Worm (Caenorhabditis elegans) whole organism, L4 larva: ENCODE measurements around the gene Y102A11A.1.

Experiments used
- aly-2 ChIP-seq: sonication (generic microtip); optimal IDR thresholded peaks from 2 replicates; lab custom pipeline; 2018; ENCODE audit warnings: missing biosample characterization, missing genetic modification characterization
- cey-2 ChIP-seq: sonication (generic microtip); optimal IDR thresholded peaks from 3 replicates; lab custom pipeline; 2017; ENCODE audit warnings: missing genetic modification characterization, mild to moderate bottlenecking, missing compliant biosample characterization, antibody characterized with exemption, borderline replicate concordance; ENCODE audit not compliant: insufficient read depth
- ctbp-1 ChIP-seq: fragments of 200-800 bp; sonication (Bioruptor generic); IDR thresholded peaks from 2 replicates; pipeline ENCODE4 v1.3.6; 2022; ENCODE audit warnings: missing genetic modification reagents, missing genetic modification characterization, missing compliant biosample characterization
- daf-12 ChIP-seq: fragments of 150-350 bp; optimal IDR thresholded peaks from 2 replicates; lab custom pipeline; 2014; ENCODE audit warnings: missing biosample characterization, missing genetic modification reagents, missing genetic modification characterization
- lin-13 ChIP-seq: fragments of 150-350 bp; optimal IDR thresholded peaks from 2 replicates; lab custom pipeline; 2014; ENCODE audit warnings: missing biosample characterization, missing genetic modification reagents, missing genetic modification characterization
- lin-39 ChIP-seq: fragments of 150-350 bp; optimal IDR thresholded peaks from 2 replicates; lab custom pipeline; 2014; ENCODE audit warnings: missing biosample characterization, missing genetic modification reagents, missing genetic modification characterization
- nhr-11 ChIP-seq: fragments of 150-350 bp; optimal IDR thresholded peaks from 2 replicates; lab custom pipeline; 2014; ENCODE audit warnings: missing biosample characterization, missing genetic modification characterization
- nhr-111 ChIP-seq: fragments of 200-800 bp; sonication (Bioruptor generic); optimal IDR thresholded peaks from 2 replicates; lab custom pipeline; 2018; ENCODE audit warnings: mild to moderate bottlenecking, missing genetic modification characterization, missing compliant biosample characterization
- nhr-28 ChIP-seq: fragments of 150-350 bp; optimal IDR thresholded peaks from 2 replicates; lab custom pipeline; 2014; ENCODE audit warnings: missing biosample characterization, missing genetic modification characterization
- nhr-76 ChIP-seq: fragments of 150-350 bp; optimal IDR thresholded peaks from 2 replicates; lab custom pipeline; 2014; ENCODE audit warnings: missing biosample characterization, missing genetic modification characterization
- nhr-77 ChIP-seq: fragments of 150-350 bp; optimal IDR thresholded peaks from 2 replicates; lab custom pipeline; 2014; ENCODE audit warnings: missing biosample characterization, missing genetic modification characterization
- pha-4 ChIP-seq, 2 experiments: fragments of 150-350 bp in 1 of 2; fragments of 200-800 bp in 1 of 2; sonication (Bioruptor generic) in 1 of 2; IDR thresholded peaks in 1 of 2; optimal IDR thresholded peaks in 1 of 2; 2 replicates each; pipeline versions ENCODE4 v1.3.6 to Lab custom; 2014 to 2022; ENCODE audit warnings: missing genetic modification characterization in 2 of 2, missing genetic modification reagents in 2 of 2, missing biosample characterization in 1 of 2, missing compliant biosample characterization in 1 of 2
- pqm-1 ChIP-seq: sonication (generic microtip); optimal IDR thresholded peaks from 2 replicates; lab custom pipeline; 2017; ENCODE audit warnings: missing biosample characterization, missing genetic modification characterization
- snpc-1.2 ChIP-seq: fragments of 200-800 bp; sonication (Bioruptor generic); IDR thresholded peaks from 2 replicates; pipeline ENCODE4 v1.3.6; 2022; ENCODE audit warnings: missing genetic modification reagents, missing genetic modification characterization, missing compliant biosample characterization

- TF ChIP-seq nhr-11 (no peak), snpc-1.2 (no peak), daf-12 (tag; lab: Kevin White, UChicago) (no peak), pha-4 (GFP tag; IDR thresholded peaks at IDR 0.05; lab: Robert Waterston, UW) (no peak), pha-4 (tag; optimal IDR thresholded peaks at IDR 0.05; lab: Kevin White, UChicago) (no peak), aly-2 (tag; lab: Kevin White, UChicago) (no peak), nhr-76 (tag; lab: Kevin White, UChicago) (no peak), nhr-77 (no peak), ctbp-1 (GFP tag; lab: Robert Waterston, UW) (no peak), nhr-111 (no peak), lin-13 (GFP tag; lab: Kevin White, UChicago) (no peak), cey-2 (tag; lab: Kevin White, UChicago) (no peak), pqm-1 (tag; lab: Kevin White, UChicago) (no peak), nhr-28 (tag; lab: Kevin White, UChicago) (no peak), lin-39 (tag; lab: Kevin White, UChicago) (no peak)
These were observed 27.2 kb downstream of the Y102A11A.1 start for ce11 chrX:2078822-2079221.
